Worm (Caenorhabditis elegans) whole organism, young adult: ENCODE data around the gene F13A2.10.

ENCODE experiments used
- B0336.3 ChIP-seq: fragments of 200-800 bp; sonication (Bioruptor generic); IDR thresholded peaks from 2 replicates; pipeline ENCODE4 v1.3.6; 2022; ENCODE audit warnings: missing genetic modification characterization, missing compliant biosample characterization
- F52B5.7 ChIP-seq: sonication (generic microtip); optimal IDR thresholded peaks from 2 replicates; lab custom pipeline; 2016; ENCODE audit warnings: mild to moderate bottlenecking, missing genetic modification characterization, missing compliant biosample characterization
- ceh-27 ChIP-seq: fragments of 200-800 bp; sonication (Bioruptor generic); optimal IDR thresholded peaks from 2 replicates; lab custom pipeline; 2018; ENCODE audit warnings: mild to moderate bottlenecking, missing genetic modification characterization, moderate library complexity, missing compliant biosample characterization
- dpl-1 ChIP-seq: fragments of 150-350 bp; optimal IDR thresholded peaks from 2 replicates; lab custom pipeline; 2014; ENCODE audit warnings: missing biosample characterization, missing genetic modification reagents, missing genetic modification characterization
- hlh-26 ChIP-seq: fragments of 200-800 bp; sonication (Bioruptor generic); conservative IDR thresholded peaks from 2 replicates; pipeline ENCODE4 v1.3.6; 2022; ENCODE audit warnings: missing genetic modification reagents, missing genetic modification characterization, missing compliant biosample characterization
- lin-35 ChIP-seq, 3 experiments: fragments of 150-350 bp in 2 of 3; sonication (generic microtip) in 1 of 3; optimal IDR thresholded peaks; 2 replicates each; lab custom pipeline; 2014 to 2018; ENCODE audit warnings: missing biosample characterization in 3 of 3, missing genetic modification characterization in 3 of 3, missing genetic modification reagents in 3 of 3
- snpc-4 ChIP-seq, 5 experiments: fragments of 150-350 bp in 1 of 5; sonication (generic microtip) in 4 of 5; optimal IDR thresholded peaks; 2 replicates each; lab custom pipeline; 2014 to 2018; ENCODE audit warnings: missing genetic modification characterization in 5 of 5, missing biosample characterization in 3 of 5, antibody characterized with exemption in 2 of 5, mild to moderate bottlenecking in 2 of 5, missing compliant biosample characterization in 2 of 5, missing genotype in 2 of 5, moderate library complexity in 2 of 5, missing genetic modification reagents in 1 of 5
- somi-1 ChIP-seq: fragments of 200-800 bp; sonication (Bioruptor generic); optimal IDR thresholded peaks from 2 replicates; lab custom pipeline; 2018; ENCODE audit warnings: mild to moderate bottlenecking, missing genetic modification characterization, missing compliant biosample characterization
- zim-3 ChIP-seq: sonication (generic microtip); optimal IDR thresholded peaks from 2 replicates; lab custom pipeline; 2017; ENCODE audit warnings: mild to moderate bottlenecking, missing genetic modification characterization, moderate library complexity, missing compliant biosample characterization
- ztf-18 ChIP-seq: sonication (generic microtip); optimal IDR thresholded peaks from 2 replicates; lab custom pipeline; 2016; ENCODE audit warnings: missing genotype, mild to moderate bottlenecking, missing genetic modification characterization, missing compliant biosample characterization
- ztf-22 ChIP-seq: fragments of 200-800 bp; sonication (Bioruptor generic); optimal IDR thresholded peaks from 2 replicates; lab custom pipeline; 2018; ENCODE audit warnings: mild to moderate bottlenecking, missing genetic modification characterization, moderate library complexity, missing compliant biosample characterization
- ztf-28 ChIP-seq: fragments of 200-800 bp; sonication (Bioruptor generic); IDR thresholded peaks from 2 replicates; pipeline ENCODE4 v1.3.6; 2022; ENCODE audit warnings: missing genetic modification reagents, missing genetic modification characterization, missing compliant biosample characterization

DNA sequence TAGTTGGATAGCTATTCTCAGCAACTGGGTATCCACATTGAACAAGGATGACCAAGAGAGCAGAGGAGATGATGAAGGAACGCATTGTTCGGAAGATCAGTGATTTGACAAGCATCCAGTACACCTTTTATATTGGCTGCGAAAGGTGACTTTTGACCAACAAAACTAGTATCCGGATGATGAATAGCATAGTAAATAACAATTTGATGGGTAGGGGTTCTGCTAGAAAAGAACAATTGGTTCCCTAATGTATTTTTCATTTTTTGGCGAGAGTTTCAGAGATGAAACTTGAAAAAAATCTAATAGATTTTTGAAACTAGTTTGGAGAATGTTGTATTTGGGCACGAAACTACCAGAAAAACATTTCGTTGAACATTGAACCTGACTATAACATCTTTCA lies 42.1 kb upstream of the F13A2.10 start, which contains the start of gene Y47D7A.11:
- TF ChIP-seq ztf-18 (tag; lab: Kevin White, UChicago): no peak
- no peak for TF ChIP-seq B0336.3
- no peak for TF ChIP-seq hlh-26
- no peak for TF ChIP-seq somi-1 (GFP tag; lab: Kevin White, UChicago)
- no peak for TF ChIP-seq F52B5.7 (tag; lab: Kevin White, UChicago)
- TF ChIP-seq ztf-28 (GFP tag; lab: Robert Waterston, UW): no peak
- no peak for TF ChIP-seq snpc-4 (GFP tag; optimal IDR thresholded peaks at IDR 0.05; lab: Kevin White, UChicago)
- TF ChIP-seq snpc-4 (tag; optimal IDR thresholded peaks at IDR 0.05; lab: Kevin White, UChicago): no peak
- TF ChIP-seq zim-3: no peak
- no peak for TF ChIP-seq dpl-1 (GFP tag; lab: Kevin White, UChicago)
- no peak for TF ChIP-seq lin-35 (GFP tag; optimal IDR thresholded peaks at IDR 0.05; lab: Kevin White, UChicago)
- no peak for TF ChIP-seq ceh-27 (GFP tag; lab: Kevin White, UChicago)
- no peak for TF ChIP-seq ztf-22 (GFP tag; lab: Kevin White, UChicago)
